Worm (Caenorhabditis elegans) whole organism, late embryonic: Measurements from ENCODE around the gene sdz-23.

Experiments
- K09A11.1 ChIP-seq: sonication (generic microtip); optimal IDR thresholded peaks from 2 replicates; lab custom pipeline; 2017; ENCODE audit warnings: antibody characterized with exemption, mild to moderate bottlenecking, missing genetic modification characterization, missing compliant biosample characterization; ENCODE audit not compliant: insufficient read depth
- lin-11 ChIP-seq: fragments of 200-800 bp; sonication (Bioruptor generic); optimal IDR thresholded peaks from 2 replicates; lab custom pipeline; 2018; ENCODE audit warnings: mild to moderate bottlenecking, missing genetic modification characterization, missing compliant biosample characterization
- nhr-11 ChIP-seq: fragments of 150-350 bp; optimal IDR thresholded peaks from 2 replicates; lab custom pipeline; 2014; ENCODE audit warnings: missing biosample characterization, missing genetic modification characterization
- tbx-7 ChIP-seq: sonication (generic microtip); optimal IDR thresholded peaks from 2 replicates; lab custom pipeline; 2016; ENCODE audit warnings: missing genotype, missing genetic modification characterization, missing compliant biosample characterization

- TF ChIP-seq K09A11.1 (tag; lab: Kevin White, UChicago), result no peak
- no peak for TF ChIP-seq tbx-7
- TF ChIP-seq nhr-11 (tag; lab: Kevin White, UChicago), result no peak
- TF ChIP-seq lin-11 (tag; lab: Kevin White, UChicago), result no peak
Observed at ce11 chrV:8051851-8052250, 47.6 kb upstream of the sdz-23 start, which contains the start of gene sth-1.
